Fruit fly (Drosophila melanogaster): ENCODE measurements around the gene Kul.
A peak's percentile ranks its signal among the peaks of the same experiment; 100 is the strongest.

The Kul gene

DNA sequence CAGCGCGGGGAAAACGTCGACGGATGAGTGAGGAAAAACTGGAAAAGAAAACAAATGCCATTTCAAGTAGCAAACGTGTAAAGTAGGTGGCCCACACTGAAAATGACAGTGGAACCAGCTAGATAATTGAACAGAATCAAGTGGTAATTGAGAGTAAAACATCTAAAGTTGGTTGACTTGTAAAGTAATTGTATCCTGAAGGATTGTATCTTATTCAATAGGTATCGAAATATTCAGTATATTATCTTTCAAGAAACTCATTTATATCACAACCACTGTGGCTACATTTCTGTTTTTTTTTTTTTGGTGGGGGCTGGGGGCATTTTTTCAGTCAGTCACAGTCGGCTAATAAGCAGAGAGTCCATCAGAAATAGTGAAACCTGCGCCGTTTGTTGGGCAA is 26.4 kb upstream of the Kul start (continued):
- TF ChIP-seq yki (optimal IDR thresholded peaks at IDR 0.05) = no peak
- TF ChIP-seq CG7357 (GFP tag; IDR thresholded peaks at IDR 0.05) = peak; percentile 58; the same call in 2 of the 3 replicates
- peak; percentile 72 for TF ChIP-seq Ptx1 (GFP tag; IDR thresholded peaks at IDR 0.05)
- no peak for TF ChIP-seq hb (GFP tag; IDR thresholded peaks at IDR 0.05; ENCODE audit: partially characterized antibody)
- TF ChIP-seq Rfx (GFP tag; IDR thresholded peaks at IDR 0.05) = no peak
- no peak for TF ChIP-seq Oli (tag; optimal IDR thresholded peaks at IDR 0.05)
- no peak for TF ChIP-seq CG9797 (GFP tag; optimal IDR thresholded peaks at IDR 0.05)
- peak; percentile 26; the same call in 1 of the 2 replicates for TF ChIP-seq Drgx (GFP tag; IDR thresholded peaks at IDR 0.05)
- TF ChIP-seq CG4360 (GFP tag; IDR thresholded peaks at IDR 0.05) = no peak; the same call in 1 of the 2 replicates
- TF ChIP-seq CG13123 (GFP tag; optimal IDR thresholded peaks at IDR 0.05) = no peak
- TF ChIP-seq zfh2 (GFP tag; optimal IDR thresholded peaks at IDR 0.05) = no peak
- no peak for TF ChIP-seq CG11085 (GFP tag; IDR thresholded peaks at IDR 0.05)
- TF ChIP-seq Deaf1 (tag; optimal IDR thresholded peaks at IDR 0.05) = no peak
- no peak for TF ChIP-seq tin (GFP tag; optimal IDR thresholded peaks at IDR 0.05)
- peak; percentile 65; the same call in 1 of the 2 replicates for TF ChIP-seq dan (GFP tag; IDR thresholded peaks at IDR 0.05)
- no peak for TF ChIP-seq bigmax (GFP tag; optimal IDR thresholded peaks at IDR 0.05)
- TF ChIP-seq zen (tag; optimal IDR thresholded peaks at IDR 0.05) = no peak
- no peak for TF ChIP-seq CG17912 (GFP tag; optimal IDR thresholded peaks at IDR 0.05)
- no peak for TF ChIP-seq Myb (GFP tag; optimal IDR thresholded peaks at IDR 0.05)
- TF ChIP-seq trh (GFP tag; optimal IDR thresholded peaks at IDR 0.05) = no peak
- no peak for TF ChIP-seq CG8944 (GFP tag; optimal IDR thresholded peaks at IDR 0.05)
- TF ChIP-seq Dek (tag; optimal IDR thresholded peaks at IDR 0.05) = no peak
- peak; percentile 28 for TF ChIP-seq CG2875 (GFP tag; optimal IDR thresholded peaks at IDR 0.05)
- TF ChIP-seq CG6683 (GFP tag; optimal IDR thresholded peaks at IDR 0.05) = no peak
- TF ChIP-seq Stat92E (GFP tag; optimal IDR thresholded peaks at IDR 0.05) = no peak
- TF ChIP-seq tap (tag; optimal IDR thresholded peaks at IDR 0.05) = no peak
- TF ChIP-seq CG12391 (tag; optimal IDR thresholded peaks at IDR 0.05) = no peak
- TF ChIP-seq Hr3 (GFP tag; optimal IDR thresholded peaks at IDR 0.05) = no peak
- no peak for TF ChIP-seq MESR4 (GFP tag; optimal IDR thresholded peaks at IDR 0.05)
- TF ChIP-seq Med (GFP tag) = peak; percentile 78
- peak; percentile 7; the same call in 1 of the 3 replicates for TF ChIP-seq CG34422 (GFP tag; IDR thresholded peaks at IDR 0.05)
- no peak for TF ChIP-seq CG30020 (tag; optimal IDR thresholded peaks at IDR 0.05)
- TF ChIP-seq HHEX (GFP tag; optimal IDR thresholded peaks at IDR 0.05) = no peak
- no peak for TF ChIP-seq her (GFP tag; optimal IDR thresholded peaks at IDR 0.05)
- no peak for TF ChIP-seq ftz-f1 (GFP tag; optimal IDR thresholded peaks at IDR 0.05)
- no peak for TF ChIP-seq ac (GFP tag; optimal IDR thresholded peaks at IDR 0.05)
- no peak for TF ChIP-seq Nf-YB (GFP tag; optimal IDR thresholded peaks at IDR 0.05)
- TF ChIP-seq Sry-β (GFP tag; optimal IDR thresholded peaks at IDR 0.05) = no peak
- no peak for TF ChIP-seq GATAe (GFP tag; conservative IDR thresholded peaks at IDR 0.05)
- TF ChIP-seq eve (GFP tag; optimal IDR thresholded peaks at IDR 0.05) = no peak
- TF ChIP-seq CG34224 (GFP tag; IDR thresholded peaks at IDR 0.05; ENCODE audit: partially characterized antibody) = no peak
- TF ChIP-seq CG4328 (GFP tag; optimal IDR thresholded peaks at IDR 0.05) = no peak
- peak; percentile 46 for TF ChIP-seq Camta (GFP tag; optimal IDR thresholded peaks at IDR 0.05)
- no peak for TF ChIP-seq CG3838 (GFP tag; optimal IDR thresholded peaks at IDR 0.05)
- no peak for TF ChIP-seq dimm (GFP tag; IDR thresholded peaks at IDR 0.05)
- TF ChIP-seq gcm (GFP tag; optimal IDR thresholded peaks at IDR 0.05) = peak; percentile 4
- TF ChIP-seq disco-r (GFP tag; optimal IDR thresholded peaks at IDR 0.05) = no peak
- peak; percentile 62; the same call in 1 of the 2 replicates for TF ChIP-seq sens-2 (GFP tag; IDR thresholded peaks at IDR 0.05)
- TF ChIP-seq pzg (GFP tag; optimal IDR thresholded peaks at IDR 0.05) = no peak
- no peak for TF ChIP-seq Abd-B (GFP tag; optimal IDR thresholded peaks at IDR 0.05)
- no peak for TF ChIP-seq al (GFP tag; IDR thresholded peaks at IDR 0.05)
- TF ChIP-seq CG14050 (GFP tag; IDR thresholded peaks at IDR 0.05) = no peak

Measured in whole organism, embryonic.